Fruit fly (Drosophila melanogaster): ENCODE results near the gene Lmx1a.

Lmx1a gene

dm6 chr3L:12350307-12350706 is 21.3 kb downstream of the Lmx1a start:
- TF ChIP-seq CG10348 (GFP tag; IDR thresholded peaks at IDR 0.05) = no peak
- no peak for TF ChIP-seq D1 (tag; optimal IDR thresholded peaks at IDR 0.05)
- TF ChIP-seq CG9948 (tag; optimal IDR thresholded peaks at IDR 0.05) = no peak
- no peak for TF ChIP-seq EcR (GFP tag; optimal IDR thresholded peaks at IDR 0.05)
- no peak for TF ChIP-seq CG8301 (tag; optimal IDR thresholded peaks at IDR 0.05)
- no peak for TF ChIP-seq CG15710 (tag; optimal IDR thresholded peaks at IDR 0.05)
- no peak for TF ChIP-seq Pif1B (GFP tag; optimal IDR thresholded peaks at IDR 0.05)
- no peak for TF ChIP-seq rn (GFP tag; IDR thresholded peaks at IDR 0.05)
- no peak for TF ChIP-seq CG17806 (tag; optimal IDR thresholded peaks at IDR 0.05)
- no peak for TF ChIP-seq CG13204 (GFP tag; optimal IDR thresholded peaks at IDR 0.05)
- TF ChIP-seq fd96Ca (GFP tag; IDR thresholded peaks at IDR 0.05) = no peak
- no peak for TF ChIP-seq gl (tag; optimal IDR thresholded peaks at IDR 0.05)
- no peak for TF ChIP-seq Pif1A (GFP tag; optimal IDR thresholded peaks at IDR 0.05)
- no peak for TF ChIP-seq CG8159 (tag; optimal IDR thresholded peaks at IDR 0.05)

dm6 chr3L:12351440-12351839 is 22.4 kb downstream of the Lmx1a start, which contains the start of gene CrzR:
CrzR (minus strand) TSS chr3L:12351544.
- no peak for TF ChIP-seq gl (tag; optimal IDR thresholded peaks at IDR 0.05)
- no peak for TF ChIP-seq Snoo (tag; optimal IDR thresholded peaks at IDR 0.05)
- no peak for TF ChIP-seq CG10348 (GFP tag; IDR thresholded peaks at IDR 0.05)
- no peak for TF ChIP-seq Pif1A (GFP tag; optimal IDR thresholded peaks at IDR 0.05)
- no peak for TF ChIP-seq CG14655 (GFP tag; optimal IDR thresholded peaks at IDR 0.05)
- TF ChIP-seq CG32121 (GFP tag; IDR thresholded peaks at IDR 0.05) = no peak
- no peak for TF ChIP-seq CG34367 (tag; optimal IDR thresholded peaks at IDR 0.05)
- no peak for TF ChIP-seq CG13204 (GFP tag; optimal IDR thresholded peaks at IDR 0.05)
- TF ChIP-seq CG15710 (tag; optimal IDR thresholded peaks at IDR 0.05) = no peak
- TF ChIP-seq D1 (tag; optimal IDR thresholded peaks at IDR 0.05) = no peak
- TF ChIP-seq CG8301 (tag; optimal IDR thresholded peaks at IDR 0.05) = no peak
- no peak for TF ChIP-seq EcR (GFP tag; optimal IDR thresholded peaks at IDR 0.05)
- TF ChIP-seq fd96Ca (GFP tag; IDR thresholded peaks at IDR 0.05) = no peak

- no peak for TF ChIP-seq gl (tag; optimal IDR thresholded peaks at IDR 0.05)
- TF ChIP-seq EcR (GFP tag; optimal IDR thresholded peaks at IDR 0.05) = no peak
- TF ChIP-seq Snoo (tag; optimal IDR thresholded peaks at IDR 0.05) = no peak
- TF ChIP-seq CG15710 (tag; optimal IDR thresholded peaks at IDR 0.05) = no peak
- TF ChIP-seq CG17806 (tag; optimal IDR thresholded peaks at IDR 0.05) = no peak
- no peak for TF ChIP-seq CG8159 (tag; optimal IDR thresholded peaks at IDR 0.05)
- TF ChIP-seq CG32121 (GFP tag; IDR thresholded peaks at IDR 0.05) = no peak
- no peak for TF ChIP-seq fd96Ca (GFP tag; IDR thresholded peaks at IDR 0.05)
- no peak for TF ChIP-seq CG12605 (GFP tag; IDR thresholded peaks at IDR 0.05)
- no peak for TF ChIP-seq Pif1A (GFP tag; optimal IDR thresholded peaks at IDR 0.05)
- no peak for TF ChIP-seq CG8301 (tag; optimal IDR thresholded peaks at IDR 0.05)
- no peak for TF ChIP-seq Pif1B (GFP tag; optimal IDR thresholded peaks at IDR 0.05)
- TF ChIP-seq CG9948 (tag; optimal IDR thresholded peaks at IDR 0.05) = no peak
- TF ChIP-seq CG34367 (tag; optimal IDR thresholded peaks at IDR 0.05) = no peak
- no peak for TF ChIP-seq Ets98B (GFP tag; IDR thresholded peaks at IDR 0.05)
- no peak for TF ChIP-seq rn (GFP tag; IDR thresholded peaks at IDR 0.05)
Measured at dm6 chr3L:12363729-12364128, 34.7 kb downstream of the Lmx1a start.

- TF ChIP-seq Snoo (tag; optimal IDR thresholded peaks at IDR 0.05) (no peak), CG8159 (tag; optimal IDR thresholded peaks at IDR 0.05) (no peak), CG32121 (GFP tag; IDR thresholded peaks at IDR 0.05) (no peak), fd96Ca (GFP tag; IDR thresholded peaks at IDR 0.05) (no peak), Pif1B (GFP tag; optimal IDR thresholded peaks at IDR 0.05) (no peak), rn (GFP tag; IDR thresholded peaks at IDR 0.05) (no peak), CG12605 (GFP tag; IDR thresholded peaks at IDR 0.05) (no peak), CG10348 (GFP tag; IDR thresholded peaks at IDR 0.05) (no peak), CG9948 (tag; optimal IDR thresholded peaks at IDR 0.05) (no peak), CG8301 (tag; optimal IDR thresholded peaks at IDR 0.05) (no peak), CG15710 (tag; optimal IDR thresholded peaks at IDR 0.05) (no peak), CG13204 (GFP tag; optimal IDR thresholded peaks at IDR 0.05) (no peak), Ets98B (GFP tag; IDR thresholded peaks at IDR 0.05) (no peak)
Measured at dm6 chr3L:12374420-12374819, 45.4 kb downstream of the Lmx1a start.

- no peak for TF ChIP-seq CG17806 (tag; optimal IDR thresholded peaks at IDR 0.05)
- no peak for TF ChIP-seq Snoo (tag; optimal IDR thresholded peaks at IDR 0.05)
- TF ChIP-seq EcR (GFP tag; optimal IDR thresholded peaks at IDR 0.05) = no peak
Measured at dm6 chr3L:12380592-12380991, 51.6 kb downstream of the Lmx1a start.

Measured in whole organism, pupa.